Worm (Caenorhabditis elegans): ENCODE data around the gene npp-22.

DNA sequence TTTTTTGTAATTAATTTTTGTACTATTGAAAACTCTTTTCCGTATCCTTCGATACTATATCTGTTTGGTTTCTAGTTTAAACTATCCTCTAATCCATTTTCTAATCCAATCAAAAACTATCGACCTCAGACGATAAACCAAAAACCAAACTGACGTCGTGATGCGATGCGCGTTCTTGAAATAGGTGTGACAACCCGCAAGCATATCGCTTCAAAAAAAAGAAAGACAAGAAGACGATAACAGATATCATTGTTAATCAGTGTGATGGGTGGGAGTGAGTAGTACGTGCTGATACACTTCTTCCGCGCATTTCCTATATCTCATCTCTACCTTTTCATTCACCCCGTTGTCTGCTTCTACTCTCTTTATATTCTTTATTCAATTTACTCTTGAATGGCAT lies 6.5 kb upstream of the npp-22 start, which contains the start of gene T04F3.1:
- TF ChIP-seq him-1 (tag; optimal IDR thresholded peaks at IDR 0.05) (no peak), W03F9.2 (tag; optimal IDR thresholded peaks at IDR 0.05) (no peak)
